Worm (Caenorhabditis elegans) whole organism, L4 larva: ENCODE results near the gene pkc-3.

ENCODE experiments used
- F44E2.7 ChIP-seq: fragments of 200-800 bp; sonication (Bioruptor generic); IDR thresholded peaks from 2 replicates; pipeline ENCODE4 v2.1.2; 2022; ENCODE audit warnings: missing genetic modification characterization, missing compliant biosample characterization
- F49E8.2 ChIP-seq: sonication (generic microtip); optimal IDR thresholded peaks from 2 replicates; lab custom pipeline; 2016; ENCODE audit warnings: missing compliant biosample characterization, mild to moderate bottlenecking, missing genetic modification characterization, borderline replicate concordance
- ZK337.2 ChIP-seq: fragments of 200-800 bp; sonication (Bioruptor generic); IDR thresholded peaks from 2 replicates; pipeline ENCODE4 v1.3.6; 2022; ENCODE audit warnings: missing genetic modification reagents, missing genetic modification characterization, missing compliant biosample characterization
- aha-1 ChIP-seq: fragments of 150-350 bp; peaks from one replicate; lab custom pipeline; 2014; ENCODE audit warnings: missing biosample characterization, missing genetic modification characterization
- aly-2 ChIP-seq: sonication (generic microtip); optimal IDR thresholded peaks from 2 replicates; lab custom pipeline; 2018; ENCODE audit warnings: missing biosample characterization, missing genetic modification characterization
- arid-1 ChIP-seq: fragments of 200-800 bp; sonication (Bioruptor generic); conservative IDR thresholded peaks from 2 replicates; pipeline ENCODE4 v1.3.6; 2022; ENCODE audit warnings: missing genetic modification reagents, missing genetic modification characterization, missing compliant biosample characterization
- ceh-20 ChIP-seq: fragments of 200-800 bp; sonication (Bioruptor generic); IDR thresholded peaks from 2 replicates; pipeline ENCODE4 v1.3.6; 2022; ENCODE audit warnings: missing genetic modification reagents, missing genetic modification characterization, missing compliant biosample characterization
- ceh-28 ChIP-seq: fragments of 150-350 bp; optimal IDR thresholded peaks from 2 replicates; lab custom pipeline; 2014; ENCODE audit warnings: missing biosample characterization, missing genetic modification reagents, missing genetic modification characterization
- ceh-32 ChIP-seq: sonication (generic microtip); optimal IDR thresholded peaks from 2 replicates; lab custom pipeline; 2016; ENCODE audit warnings: mild to moderate bottlenecking, missing genetic modification characterization, missing compliant biosample characterization; ENCODE audit not compliant: poor library complexity
- ceh-44 ChIP-seq: fragments of 200-800 bp; sonication (Bioruptor generic); IDR thresholded peaks from 2 replicates; pipeline ENCODE4 v1.3.6; 2022; ENCODE audit warnings: missing genetic modification reagents, missing genetic modification characterization, missing compliant biosample characterization
- ceh-82 ChIP-seq: sonication (generic microtip); optimal IDR thresholded peaks from 2 replicates; lab custom pipeline; 2017; ENCODE audit warnings: missing biosample characterization, missing genetic modification characterization
- cey-2 ChIP-seq: sonication (generic microtip); optimal IDR thresholded peaks from 3 replicates; lab custom pipeline; 2017; ENCODE audit warnings: missing genetic modification characterization, mild to moderate bottlenecking, missing compliant biosample characterization, antibody characterized with exemption, borderline replicate concordance; ENCODE audit not compliant: insufficient read depth
- daf-12 ChIP-seq: fragments of 150-350 bp; optimal IDR thresholded peaks from 2 replicates; lab custom pipeline; 2014; ENCODE audit warnings: missing biosample characterization, missing genetic modification reagents, missing genetic modification characterization
- daf-8 ChIP-seq: fragments of 200-800 bp; sonication (Bioruptor generic); IDR thresholded peaks from 2 replicates; pipeline ENCODE4 v1.3.6; 2022; ENCODE audit warnings: missing genetic modification characterization, missing compliant biosample characterization
- dpl-1 ChIP-seq: fragments of 150-350 bp; optimal IDR thresholded peaks from 2 replicates; lab custom pipeline; 2014; ENCODE audit warnings: missing biosample characterization, missing genetic modification reagents, missing genetic modification characterization
- egl-43 ChIP-seq: fragments of 200-800 bp; sonication (Bioruptor generic); IDR thresholded peaks from 2 replicates; pipeline ENCODE4 v1.3.6; 2022; ENCODE audit warnings: missing genetic modification reagents, missing genetic modification characterization, missing compliant biosample characterization
- gei-8 ChIP-seq: fragments of 200-800 bp; sonication (Bioruptor generic); optimal IDR thresholded peaks from 2 replicates; lab custom pipeline; 2018; ENCODE audit warnings: mild to moderate bottlenecking, missing genetic modification characterization, missing compliant biosample characterization
- hlh-11 ChIP-seq: fragments of 200-800 bp; sonication (Bioruptor generic); optimal IDR thresholded peaks from 2 replicates; lab custom pipeline; 2018; ENCODE audit warnings: mild to moderate bottlenecking, missing genetic modification characterization, missing compliant biosample characterization
- jun-1 ChIP-seq: fragments of 150-350 bp; optimal IDR thresholded peaks from 2 replicates; lab custom pipeline; 2014; ENCODE audit warnings: missing biosample characterization, missing genetic modification reagents, missing genetic modification characterization
- lim-7 ChIP-seq: fragments of 200-800 bp; sonication (Bioruptor generic); IDR thresholded peaks from 2 replicates; pipeline ENCODE4 v1.3.6; 2022; ENCODE audit warnings: missing genetic modification characterization, missing compliant biosample characterization
- lin-13 ChIP-seq: fragments of 150-350 bp; optimal IDR thresholded peaks from 2 replicates; lab custom pipeline; 2014; ENCODE audit warnings: missing biosample characterization, missing genetic modification reagents, missing genetic modification characterization
- lin-38 ChIP-seq: fragments of 200-800 bp; sonication (Bioruptor generic); IDR thresholded peaks from 2 replicates; pipeline ENCODE4 v1.3.6; 2022; ENCODE audit warnings: missing genetic modification reagents, missing genetic modification characterization, missing compliant biosample characterization
- lsy-2 ChIP-seq, 2 experiments: fragments of 150-350 bp in 1 of 2; sonication (generic microtip) in 1 of 2; optimal IDR thresholded peaks; 2 replicates each; lab custom pipeline; 2014 to 2017; ENCODE audit warnings: missing biosample characterization in 2 of 2, missing genetic modification characterization in 2 of 2
- mes-2 ChIP-seq: sonication (generic microtip); optimal IDR thresholded peaks from 2 replicates; lab custom pipeline; 2016; ENCODE audit warnings: missing genotype, mild to moderate bottlenecking, missing genetic modification characterization, missing compliant biosample characterization; ENCODE audit not compliant: poor library complexity, severe bottlenecking
- mxl-2 ChIP-seq: fragments of 200-800 bp; sonication (Bioruptor generic); conservative IDR thresholded peaks from 2 replicates; pipeline ENCODE4 v1.3.6; 2022; ENCODE audit warnings: missing genetic modification reagents, missing genetic modification characterization, missing compliant biosample characterization
- nhr-111 ChIP-seq: fragments of 200-800 bp; sonication (Bioruptor generic); optimal IDR thresholded peaks from 2 replicates; lab custom pipeline; 2018; ENCODE audit warnings: mild to moderate bottlenecking, missing genetic modification characterization, missing compliant biosample characterization
- nhr-237 ChIP-seq: sonication (generic microtip); optimal IDR thresholded peaks from 2 replicates; lab custom pipeline; 2017; ENCODE audit warnings: missing biosample characterization, missing genetic modification characterization
- nhr-42 ChIP-seq: fragments of 200-800 bp; sonication (Bioruptor generic); IDR thresholded peaks from 2 replicates; pipeline ENCODE4 v1.3.6; 2022; ENCODE audit warnings: missing genetic modification characterization, missing compliant biosample characterization
- nhr-77 ChIP-seq: fragments of 150-350 bp; optimal IDR thresholded peaks from 2 replicates; lab custom pipeline; 2014; ENCODE audit warnings: missing biosample characterization, missing genetic modification characterization
- rbr-2 ChIP-seq: sonication (generic microtip); optimal IDR thresholded peaks from 2 replicates; lab custom pipeline; 2016; ENCODE audit warnings: missing genotype, missing genetic modification characterization, missing compliant biosample characterization
- snpc-1.2 ChIP-seq: fragments of 200-800 bp; sonication (Bioruptor generic); IDR thresholded peaks from 2 replicates; pipeline ENCODE4 v1.3.6; 2022; ENCODE audit warnings: missing genetic modification reagents, missing genetic modification characterization, missing compliant biosample characterization
- unc-130 ChIP-seq: sonication (generic microtip); optimal IDR thresholded peaks from 2 replicates; lab custom pipeline; 2016; ENCODE audit warnings: missing genetic modification reagents, missing genetic modification characterization, missing compliant biosample characterization
- unc-39 ChIP-seq: sonication (generic microtip); optimal IDR thresholded peaks from 2 replicates; lab custom pipeline; 2017; ENCODE audit warnings: missing biosample characterization, missing genetic modification characterization
- unc-62 ChIP-seq, 3 experiments: fragments of 150-350 bp in 1 of 3; sonication (generic microtip); optimal IDR thresholded peaks in 2 of 3; peaks in 1 of 3; 1 replicate in 1 of 3; 2 replicates in 2 of 3; lab custom pipeline; 2014 to 2017; ENCODE audit warnings: missing biosample characterization in 3 of 3, missing genetic modification characterization in 3 of 3, missing genetic modification reagents in 3 of 3, missing genotype in 1 of 3
- zip-11 ChIP-seq: fragments of 200-800 bp; sonication (Bioruptor generic); IDR thresholded peaks from 2 replicates; pipeline ENCODE4 v1.3.6; 2022; ENCODE audit warnings: missing genetic modification characterization, missing compliant biosample characterization

pkc-3 gene

ce11 chrII:5358137-5358745, 21.6 kb upstream of the pkc-3 start, which contains the start of the genes F09E5.11 and bmy-1 (continued):
- TF ChIP-seq daf-8 (GFP tag; lab: Robert Waterston, UW) (no peak), ceh-82 (tag; lab: Kevin White, UChicago) (no peak), hlh-11 (peak; percentile 80), cey-2 (tag; lab: Kevin White, UChicago) (no peak), egl-43 (GFP tag; lab: Robert Waterston, UW) (no peak), lsy-2 (tag; optimal IDR thresholded peaks at IDR 0.05; lab: Kevin White, UChicago) (peak in 1 of 2 experiments; percentile 85), lim-7 (GFP tag; lab: Robert Waterston, UW) (peak; percentile 23; the same call in 1 of the 2 replicates), arid-1 (GFP tag; lab: Robert Waterston, UW) (peak; percentile 61; the same call in 1 of the 2 replicates), aly-2 (tag; lab: Kevin White, UChicago) (no peak), ceh-32 (tag; lab: Kevin White, UChicago) (no peak), nhr-111 (GFP tag; lab: Kevin White, UChicago) (no peak), unc-39 (no peak), mes-2 (tag; lab: Kevin White, UChicago) (peak; percentile 99), lin-38 (GFP tag; lab: Robert Waterston, UW) (peak; percentile 78), daf-12 (tag; lab: Kevin White, UChicago) (no peak), nhr-237 (tag; lab: Kevin White, UChicago) (no peak), lin-13 (peak; percentile 79), F49E8.2 (no peak), zip-11 (no peak), gei-8 (no peak), nhr-42 (GFP tag; lab: Robert Waterston, UW) (no peak), ceh-44 (GFP tag; lab: Robert Waterston, UW) (peak; percentile 84)

- TF ChIP-seq daf-12 (tag; lab: Kevin White, UChicago) (no peak), ZK337.2 (GFP tag; lab: Robert Waterston, UW) (no peak), F49E8.2 (no peak), lin-13 (no peak), jun-1 (tag; lab: Kevin White, UChicago) (no peak), aly-2 (tag; lab: Kevin White, UChicago) (no peak), lim-7 (GFP tag; lab: Robert Waterston, UW) (no peak), dpl-1 (GFP tag; lab: Kevin White, UChicago) (no peak), ceh-82 (tag; lab: Kevin White, UChicago) (no peak), F44E2.7 (GFP tag; lab: Robert Waterston, UW) (no peak), snpc-1.2 (GFP tag; lab: Robert Waterston, UW) (no peak), hlh-11 (no peak)
Measured at ce11 chrII:5359252-5359651, 20.6 kb upstream of the pkc-3 start, which contains the start of gene sec-6. Gene sec-6, plus strand, starts transcription at chrII:5359552.

- peak; percentile 22 for TF ChIP-seq aha-1 (tag; lab: Kevin White, UChicago)
- TF ChIP-seq unc-62 (GFP tag; optimal IDR thresholded peaks at IDR 0.05 in 1 of 2; lab: Kevin White, UChicago), result peak in 1 of 2 experiments; percentile 90
- no peak for TF ChIP-seq unc-62 (tag; optimal IDR thresholded peaks at IDR 0.05; lab: Kevin White, UChicago)
- TF ChIP-seq jun-1 (tag; lab: Kevin White, UChicago), result no peak
- TF ChIP-seq nhr-77 (tag; lab: Kevin White, UChicago), result no peak
- TF ChIP-seq rbr-2, result no peak
- no peak for TF ChIP-seq unc-130 (GFP tag; lab: Kevin White, UChicago)
- TF ChIP-seq ceh-20 (GFP tag; lab: Robert Waterston, UW), result no peak
- no peak for TF ChIP-seq mxl-2 (GFP tag; lab: Robert Waterston, UW)
- no peak for TF ChIP-seq lin-38 (GFP tag; lab: Robert Waterston, UW)
- TF ChIP-seq ceh-28 (tag; lab: Kevin White, UChicago), result no peak
Measured at ce11 chrII:5364516-5364915, 15.3 kb upstream of the pkc-3 start.
